Worm (Caenorhabditis elegans) whole organism, L4/young adult: Measurements from ENCODE around the gene Y57G11C.52.

Source experiments
- W03F9.2 ChIP-seq: fragments of 150-350 bp; optimal IDR thresholded peaks from 2 replicates; lab custom pipeline; 2014; ENCODE audit warnings: missing biosample characterization, missing genetic modification characterization
- dao-5 ChIP-seq: sonication (generic microtip); optimal IDR thresholded peaks from 2 replicates; lab custom pipeline; 2016; ENCODE audit warnings: missing genotype, missing genetic modification characterization, moderate library complexity, missing compliant biosample characterization
- him-1 ChIP-seq: sonication (generic microtip); optimal IDR thresholded peaks from 2 replicates; lab custom pipeline; 2016; ENCODE audit warnings: missing genotype, missing genetic modification reagents, missing genetic modification characterization, missing compliant biosample characterization

DNA sequence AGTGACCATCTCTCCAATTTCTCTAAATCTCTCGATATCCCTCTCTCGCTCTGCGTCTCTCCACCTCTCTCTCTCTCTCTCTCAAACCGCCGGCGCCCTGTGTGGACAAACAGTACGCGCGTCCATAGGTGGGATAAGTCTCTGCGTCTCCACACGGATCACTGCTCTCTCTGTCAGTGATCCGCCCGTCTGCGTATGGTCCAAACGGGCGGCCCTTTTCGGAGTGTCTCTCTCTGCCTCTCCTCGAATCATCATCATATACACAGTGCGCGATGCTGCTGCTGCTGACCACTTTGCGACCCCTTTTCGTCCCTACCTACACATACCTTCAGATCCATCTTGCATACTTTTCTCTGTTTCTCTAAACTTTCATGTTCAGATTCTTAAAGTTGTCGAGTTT is 18.5 kb downstream of the Y57G11C.52 start:
- TF ChIP-seq him-1 = no peak
- no peak for TF ChIP-seq W03F9.2
- no peak for TF ChIP-seq dao-5 (tag; lab: Kevin White, UChicago)
